Worm (Caenorhabditis elegans): ENCODE results near the gene rnf-121.

Gene rnf-121

DNA sequence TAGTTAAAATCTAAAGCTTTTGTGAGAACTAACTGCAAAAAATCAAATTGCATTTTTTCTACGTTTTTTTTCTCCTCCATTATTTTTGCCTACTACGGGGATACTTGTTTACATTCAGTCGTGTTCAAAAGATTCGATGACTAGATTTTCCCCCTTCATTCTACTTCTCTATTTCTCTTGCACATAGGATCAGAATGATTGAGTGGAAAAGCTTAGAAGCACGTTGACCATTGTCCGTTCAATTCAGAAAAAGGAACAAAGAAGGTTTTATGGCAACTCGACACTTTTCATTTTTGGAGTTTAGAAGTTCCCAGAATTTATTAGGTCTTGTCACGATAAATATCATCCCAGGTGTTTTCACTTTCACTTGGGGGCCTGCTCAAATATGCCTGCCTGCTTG is 33.6 kb downstream of the rnf-121 start:
- TF ChIP-seq nhr-12 (tag; optimal IDR thresholded peaks at IDR 0.05) (no peak), nhr-28 (tag; optimal IDR thresholded peaks at IDR 0.05) (no peak), sem-2 (GFP tag; optimal IDR thresholded peaks at IDR 0.05) (no peak), mep-1 (tag; optimal IDR thresholded peaks at IDR 0.05) (no peak), lsy-2 (tag; optimal IDR thresholded peaks at IDR 0.05) (no peak), ceh-43 (GFP tag; optimal IDR thresholded peaks at IDR 0.05) (no peak)

- TF ChIP-seq sem-2 (GFP tag; optimal IDR thresholded peaks at IDR 0.05) (no peak), ztf-11 (tag; optimal IDR thresholded peaks at IDR 0.05) (no peak), ceh-43 (GFP tag; optimal IDR thresholded peaks at IDR 0.05) (no peak), snpc-4 (tag; optimal IDR thresholded peaks at IDR 0.05) (no peak), lsy-2 (tag; optimal IDR thresholded peaks at IDR 0.05) (no peak), unc-120 (tag; optimal IDR thresholded peaks at IDR 0.05; ENCODE audit: poor library complexity, severe bottlenecking) (no peak), sptf-1 (tag; optimal IDR thresholded peaks at IDR 0.05) (no peak), M03D4.4 (tag; optimal IDR thresholded peaks at IDR 0.05) (no peak), nhr-2 (tag; optimal IDR thresholded peaks at IDR 0.05) (no peak), elt-1 (tag; optimal IDR thresholded peaks at IDR 0.05; ENCODE audit: borderline replicate concordance, insufficient read depth) (no peak), pha-4 (tag; optimal IDR thresholded peaks at IDR 0.05) (no peak)
These were observed 36.7 kb downstream of the rnf-121 start for ce11 chrIII:4134059-4134458.

ce11 chrIII:4131814-4132555 is 38.8 kb downstream of the rnf-121 start:
- TF ChIP-seq ces-1 (GFP tag; optimal IDR thresholded peaks at IDR 0.05) (peak; percentile 93), pha-4 (tag; optimal IDR thresholded peaks at IDR 0.05) (no peak)

DNA sequence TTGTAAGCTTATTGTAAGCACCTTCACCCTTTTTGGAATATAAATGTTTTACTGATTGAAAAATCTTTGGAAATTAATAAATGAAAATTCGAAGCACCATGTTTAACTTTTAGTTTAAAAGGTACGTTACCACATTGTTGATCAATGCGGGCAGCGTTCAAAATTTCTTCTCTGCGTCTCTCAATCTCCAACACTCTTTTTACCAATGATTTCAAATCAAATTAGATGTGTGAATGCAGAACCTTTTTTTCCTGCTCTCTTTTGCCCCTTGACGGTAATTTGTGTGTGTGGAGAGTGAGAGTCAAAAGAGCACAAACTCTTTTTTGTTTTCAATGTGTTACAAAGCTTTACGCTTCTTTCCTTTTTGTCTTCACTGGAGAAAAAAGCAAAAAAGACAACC is 46.9 kb downstream of the rnf-121 start:
- TF ChIP-seq nhr-76 (tag; optimal IDR thresholded peaks at IDR 0.05), result no peak
- no peak for TF ChIP-seq cnd-1 (tag; optimal IDR thresholded peaks at IDR 0.05)
- peak; percentile 45 for TF ChIP-seq ces-1 (GFP tag; optimal IDR thresholded peaks at IDR 0.05)

- peak; percentile 75 for TF ChIP-seq ces-1 (GFP tag; optimal IDR thresholded peaks at IDR 0.05)
- TF ChIP-seq sem-2 (GFP tag; optimal IDR thresholded peaks at IDR 0.05), result no peak
- TF ChIP-seq nhr-12 (tag; optimal IDR thresholded peaks at IDR 0.05), result no peak
- no peak for TF ChIP-seq nhr-237 (tag; optimal IDR thresholded peaks at IDR 0.05)
These were observed 47.5 kb downstream of the rnf-121 start for ce11 chrIII:4123277-4123676.

DNA sequence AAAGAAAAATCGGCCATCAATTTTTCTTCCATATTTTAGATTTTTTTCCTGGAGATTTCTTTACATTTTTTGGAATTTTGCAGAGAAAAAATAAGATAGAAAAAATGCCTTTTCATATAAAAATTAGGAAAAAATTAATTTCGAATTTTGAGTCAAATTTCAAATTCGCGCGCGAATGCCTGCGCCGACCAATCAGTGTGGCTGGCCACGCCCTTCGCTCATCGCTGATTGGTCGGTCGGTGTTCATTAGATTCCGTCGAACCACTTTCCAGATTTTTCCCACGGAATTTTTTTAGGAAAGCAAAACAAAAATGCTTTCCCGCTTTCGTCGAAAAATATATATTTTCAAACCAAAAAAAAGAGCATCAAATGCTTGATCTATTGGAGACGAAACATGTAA is 50.4 kb downstream of the rnf-121 start:
- TF ChIP-seq elt-3 (tag; optimal IDR thresholded peaks at IDR 0.05) (no peak), mep-1 (tag; optimal IDR thresholded peaks at IDR 0.05) (no peak), nhr-28 (tag; optimal IDR thresholded peaks at IDR 0.05) (no peak)

- peak; percentile 82 for TF ChIP-seq ces-1 (GFP tag; optimal IDR thresholded peaks at IDR 0.05)
- no peak for TF ChIP-seq tbx-8 (GFP tag; optimal IDR thresholded peaks at IDR 0.05)
These were observed 51.0 kb downstream of the rnf-121 start for ce11 chrIII:4119736-4120135.
